Fruit fly (Drosophila melanogaster) whole organism, adult: ENCODE data around the gene mEFTs.

ENCODE experiments used
- CG11617 ChIP-seq: fragments of 200-800 bp; sonication (Bioruptor generic); optimal IDR thresholded peaks from 2 replicates; lab custom pipeline; 2017; ENCODE audit warnings: mild to moderate bottlenecking, missing biosample characterization, missing genetic modification reagents, missing genetic modification characterization
- CG12768 ChIP-seq: fragments of 200-800 bp; sonication (Bioruptor generic); optimal IDR thresholded peaks from 2 replicates; lab custom pipeline; 2017; ENCODE audit warnings: missing biosample characterization, missing genetic modification characterization, mild to moderate bottlenecking, moderate library complexity, missing genetic modification reagents
- CG14711 ChIP-seq: fragments of 200-800 bp; sonication (Bioruptor generic); optimal IDR thresholded peaks from 2 replicates; lab custom pipeline; 2018; ENCODE audit warnings: missing biosample characterization, mild to moderate bottlenecking, missing genetic modification characterization, moderate library complexity
- CG33017 ChIP-seq: fragments of 200-800 bp; sonication (Bioruptor generic); optimal IDR thresholded peaks from 2 replicates; lab custom pipeline; 2018; ENCODE audit warnings: missing biosample characterization, mild to moderate bottlenecking, missing genetic modification characterization, moderate library complexity
- CG5204 ChIP-seq: fragments of 200-800 bp; sonication (Bioruptor generic); optimal IDR thresholded peaks from 2 replicates; lab custom pipeline; 2016; ENCODE audit warnings: missing biosample characterization, missing genetic modification characterization
- CG7045 ChIP-seq: fragments of 200-800 bp; sonication (Bioruptor generic); optimal IDR thresholded peaks from 2 replicates; lab custom pipeline; 2017; ENCODE audit warnings: missing biosample characterization, mild to moderate bottlenecking, missing genetic modification characterization
- CG7101 ChIP-seq: fragments of 200-800 bp; sonication (Bioruptor generic); optimal IDR thresholded peaks from 2 replicates; lab custom pipeline; 2018; ENCODE audit warnings: missing biosample characterization, mild to moderate bottlenecking, missing genetic modification characterization, moderate library complexity
- Clk ChIP-seq: fragments of 200-800 bp; sonication (Bioruptor generic); optimal IDR thresholded peaks from 2 replicates; lab custom pipeline; 2017; ENCODE audit warnings: missing biosample characterization, missing genetic modification characterization
- Crg-1 ChIP-seq: fragments of 200-800 bp; sonication (Bioruptor generic); optimal IDR thresholded peaks from 2 replicates; lab custom pipeline; 2016; ENCODE audit warnings: missing biosample characterization, missing genetic modification characterization
- Hr96 ChIP-seq: fragments of 200-800 bp; sonication (Bioruptor generic); optimal IDR thresholded peaks from 2 replicates; lab custom pipeline; 2016; ENCODE audit warnings: missing biosample characterization, missing genetic modification characterization
- Mnt ChIP-seq: fragments of 200-800 bp; sonication (Bioruptor generic); optimal IDR thresholded peaks from 2 replicates; lab custom pipeline; 2016; ENCODE audit warnings: missing biosample characterization, mild to moderate bottlenecking, missing genetic modification characterization
- kay ChIP-seq: fragments of 200-800 bp; sonication (Bioruptor generic); peaks from one replicate; lab custom pipeline; 2016; ENCODE audit warnings: missing biosample characterization, missing genetic modification characterization, borderline replicate concordance
- tj ChIP-seq: fragments of 200-800 bp; sonication (Bioruptor generic); optimal IDR thresholded peaks from 3 replicates; lab custom pipeline; 2017; ENCODE audit warnings: missing biosample characterization, mild to moderate bottlenecking, missing genetic modification characterization, moderate library complexity
- toe ChIP-seq: fragments of 200-800 bp; sonication (Bioruptor generic); optimal IDR thresholded peaks from 2 replicates; lab custom pipeline; 2016; ENCODE audit warnings: missing biosample characterization, missing genetic modification characterization

DNA sequence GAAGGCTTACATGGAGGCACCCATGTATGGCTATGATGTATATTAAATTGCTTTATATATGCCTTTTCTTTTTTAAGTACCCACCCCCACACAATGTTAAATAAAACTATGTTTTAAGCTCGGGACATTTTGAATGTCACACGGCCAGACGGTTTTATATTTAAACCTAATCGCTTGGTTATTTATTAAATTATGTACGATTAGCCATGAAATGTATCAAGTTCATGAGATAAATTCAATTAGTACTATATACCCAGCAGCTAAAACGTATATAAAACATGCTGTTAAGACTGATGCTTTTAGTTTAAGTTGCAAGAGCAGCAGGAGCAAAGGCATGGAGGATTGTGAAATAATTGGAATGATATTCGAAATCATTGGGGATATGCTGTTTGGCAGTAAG lies 15.4 kb downstream of the mEFTs start, which contains the start of the genes CG43221 and CG43645:
- TF ChIP-seq CG5204 (no peak), CG33017 (tag; lab: Kevin White, UChicago) (no peak), CG12768 (GFP tag; lab: Kevin White, UChicago) (no peak), CG7045 (GFP tag; lab: Kevin White, UChicago) (no peak), Clk (no peak), kay (GFP tag; lab: Kevin White, UChicago) (no peak), CG11617 (GFP tag; lab: Kevin White, UChicago) (no peak), CG7101 (tag; lab: Kevin White, UChicago) (no peak), Mnt (GFP tag; lab: Kevin White, UChicago) (no peak), Crg-1 (GFP tag; lab: Kevin White, UChicago) (no peak), tj (GFP tag; lab: Kevin White, UChicago) (no peak), toe (GFP tag; lab: Kevin White, UChicago) (no peak), CG14711 (tag; lab: Kevin White, UChicago) (no peak), Hr96 (GFP tag; lab: Kevin White, UChicago) (no peak)
